Worm (Caenorhabditis elegans) whole organism, L4/young adult: Measurements from ENCODE around the gene cdc-48.2.

Experiments
- W03F9.2 ChIP-seq: fragments of 150-350 bp; optimal IDR thresholded peaks from 2 replicates; lab custom pipeline; 2014; ENCODE audit warnings: missing biosample characterization, missing genetic modification characterization
- him-1 ChIP-seq: sonication (generic microtip); optimal IDR thresholded peaks from 2 replicates; lab custom pipeline; 2016; ENCODE audit warnings: missing genotype, missing genetic modification reagents, missing genetic modification characterization, missing compliant biosample characterization

ce11 chrII:8112063-8112462 lies 26.2 kb upstream of the cdc-48.2 start, which contains the start of gene lron-4:
- TF ChIP-seq him-1 (tag; lab: Kevin White, UChicago) (no peak), W03F9.2 (tag; lab: Kevin White, UChicago) (no peak)
